Fruit fly (Drosophila melanogaster) whole organism, embryonic: ENCODE data around the gene Nf-YA.

Experiments
- Bteb2 ChIP-seq: fragments of 200-800 bp; sonication (Bioruptor generic); optimal IDR thresholded peaks from 2 replicates; lab custom pipeline; 2016; ENCODE audit warnings: missing biosample characterization, missing genetic modification characterization
- CG10147 ChIP-seq: fragments of 200-800 bp; sonication (Bioruptor generic); optimal IDR thresholded peaks from 2 replicates; lab custom pipeline; 2019; ENCODE audit warnings: missing biosample characterization, mild to moderate bottlenecking, missing genetic modification characterization, moderate library complexity
- CG11093 ChIP-seq: fragments of 200-800 bp; sonication (Bioruptor generic); IDR thresholded peaks from 3 replicates; pipeline ENCODE4 v1.3.6; 2022; ENCODE audit warnings: missing biosample characterization, missing genetic modification characterization
- CG11696 ChIP-seq: fragments of 200-800 bp; sonication (Bioruptor generic); IDR thresholded peaks from 2 replicates; pipeline ENCODE4 v1.3.6; 2022; ENCODE audit warnings: missing biosample characterization, missing genetic modification characterization
- CG12299 ChIP-seq: fragments of 200-800 bp; sonication (Bioruptor generic); optimal IDR thresholded peaks from 2 replicates; lab custom pipeline; 2018; ENCODE audit warnings: missing biosample characterization, mild to moderate bottlenecking, missing genetic modification characterization
- CG13424 ChIP-seq: fragments of 200-800 bp; sonication (Bioruptor generic); optimal IDR thresholded peaks from 2 replicates; lab custom pipeline; 2019; ENCODE audit warnings: missing biosample characterization, mild to moderate bottlenecking, missing genetic modification characterization, moderate library complexity
- CG13624 ChIP-seq: fragments of 200-800 bp; sonication (Bioruptor generic); optimal IDR thresholded peaks from 2 replicates; lab custom pipeline; 2016; ENCODE audit warnings: missing biosample characterization, missing genetic modification characterization
- CG13894 ChIP-seq: fragments of 200-800 bp; sonication (Bioruptor generic); optimal IDR thresholded peaks from 3 replicates; lab custom pipeline; 2018; ENCODE audit warnings: missing biosample characterization, mild to moderate bottlenecking, missing genetic modification characterization, moderate library complexity
- CG14441 ChIP-seq: fragments of 200-800 bp; sonication (Bioruptor generic); IDR thresholded peaks from 2 replicates; pipeline ENCODE4 v1.3.6; 2022; ENCODE audit warnings: missing biosample characterization, missing genetic modification characterization
- CG15073 ChIP-seq: fragments of 200-800 bp; sonication (Bioruptor generic); optimal IDR thresholded peaks from 2 replicates; lab custom pipeline; 2016; ENCODE audit warnings: missing biosample characterization, missing genetic modification characterization
- CG15696 ChIP-seq: fragments of 200-800 bp; sonication (Bioruptor generic); optimal IDR thresholded peaks from 2 replicates; lab custom pipeline; 2019; ENCODE audit warnings: missing biosample characterization, mild to moderate bottlenecking, missing genetic modification characterization, moderate library complexity
- CG17385 ChIP-seq: fragments of 200-800 bp; sonication (Bioruptor generic); optimal IDR thresholded peaks from 3 replicates; lab custom pipeline; 2018; ENCODE audit warnings: missing biosample characterization, mild to moderate bottlenecking, missing genetic modification characterization
- CG2199 ChIP-seq: fragments of 200-800 bp; sonication (Bioruptor generic); IDR thresholded peaks from 3 replicates; pipeline ENCODE4 v1.3.6; 2022; ENCODE audit warnings: missing biosample characterization, missing genetic modification characterization
- CG31388 ChIP-seq: fragments of 200-800 bp; sonication (Bioruptor generic); optimal IDR thresholded peaks from 2 replicates; lab custom pipeline; 2016; ENCODE audit warnings: missing biosample characterization, missing genetic modification characterization
- CG33213 ChIP-seq: fragments of 200-800 bp; sonication (Bioruptor generic); optimal IDR thresholded peaks from 3 replicates; lab custom pipeline; 2016; ENCODE audit warnings: missing biosample characterization, missing genetic modification characterization
- CG33557 ChIP-seq: fragments of 200-800 bp; sonication (Bioruptor generic); optimal IDR thresholded peaks from 2 replicates; lab custom pipeline; 2019; ENCODE audit warnings: missing biosample characterization, mild to moderate bottlenecking, missing genetic modification characterization, moderate library complexity
- CG3847 ChIP-seq: fragments of 200-800 bp; sonication (Bioruptor generic); IDR thresholded peaks from 2 replicates; pipeline ENCODE4 v1.3.6; 2022; ENCODE audit warnings: missing biosample characterization, missing genetic modification characterization
- CG3995 ChIP-seq: fragments of 200-800 bp; sonication (Bioruptor generic); optimal IDR thresholded peaks from 3 replicates; lab custom pipeline; 2016; ENCODE audit warnings: missing biosample characterization, missing genetic modification characterization
- CG4328 ChIP-seq: fragments of 200-800 bp; sonication (Bioruptor generic); optimal IDR thresholded peaks from 3 replicates; lab custom pipeline; 2017; ENCODE audit warnings: missing biosample characterization, missing genetic modification reagents, missing genetic modification characterization
- CG4707 ChIP-seq: fragments of 200-800 bp; sonication (Bioruptor generic); optimal IDR thresholded peaks from 2 replicates; lab custom pipeline; 2018; ENCODE audit warnings: missing biosample characterization, mild to moderate bottlenecking, missing genetic modification characterization, moderate library complexity
- CG4820 ChIP-seq: fragments of 200-800 bp; sonication (Bioruptor generic); optimal IDR thresholded peaks from 3 replicates; lab custom pipeline; 2016; ENCODE audit warnings: missing biosample characterization, missing genetic modification characterization
- CG5953 ChIP-seq: fragments of 200-800 bp; sonication (Bioruptor generic); IDR thresholded peaks from 2 replicates; pipeline ENCODE4 v1.3.6; 2022; ENCODE audit warnings: missing biosample characterization, missing genetic modification characterization
- CG6272 ChIP-seq: fragments of 200-800 bp; sonication (Bioruptor generic); IDR thresholded peaks from 2 replicates; pipeline ENCODE4 v1.3.6; 2022; ENCODE audit warnings: missing biosample characterization, missing genetic modification characterization
- CG6765 ChIP-seq: fragments of 200-800 bp; sonication (Bioruptor generic); optimal IDR thresholded peaks from 3 replicates; lab custom pipeline; 2017; ENCODE audit warnings: missing biosample characterization, mild to moderate bottlenecking, missing genetic modification characterization
- CG6854 ChIP-seq: fragments of 200-800 bp; sonication (Bioruptor generic); optimal IDR thresholded peaks from 3 replicates; lab custom pipeline; 2017; ENCODE audit warnings: missing biosample characterization, mild to moderate bottlenecking, missing genetic modification characterization
- CG7928 ChIP-seq: fragments of 200-800 bp; sonication (Bioruptor generic); optimal IDR thresholded peaks from 2 replicates; lab custom pipeline; 2017; ENCODE audit warnings: missing biosample characterization, mild to moderate bottlenecking, missing genetic modification characterization
- Chrac-16 ChIP-seq: fragments of 200-800 bp; sonication (Bioruptor generic); optimal IDR thresholded peaks from 3 replicates; lab custom pipeline; 2016; ENCODE audit warnings: missing biosample characterization, missing genetic modification characterization
- Deaf1 ChIP-seq: fragments of 200-800 bp; optimal IDR thresholded peaks from 3 replicates; lab custom pipeline; 2019; ENCODE audit warnings: missing biosample characterization, mild to moderate bottlenecking, missing genetic modification characterization, moderate library complexity
- HmgZ ChIP-seq: fragments of 200-800 bp; sonication (Bioruptor generic); optimal IDR thresholded peaks from 2 replicates; lab custom pipeline; 2018; ENCODE audit warnings: missing biosample characterization, mild to moderate bottlenecking, missing genetic modification characterization
- Meics ChIP-seq: fragments of 200-800 bp; sonication (Bioruptor generic); optimal IDR thresholded peaks from 2 replicates; lab custom pipeline; 2017; ENCODE audit warnings: missing biosample characterization, mild to moderate bottlenecking, missing genetic modification characterization
- Nf-YB ChIP-seq: fragments of 200-800 bp; sonication (Bioruptor generic); optimal IDR thresholded peaks from 3 replicates; lab custom pipeline; 2019; ENCODE audit warnings: missing biosample characterization, mild to moderate bottlenecking, missing genetic modification characterization, moderate library complexity
- PHDP ChIP-seq: fragments of 200-800 bp; sonication (Bioruptor generic); optimal IDR thresholded peaks from 3 replicates; lab custom pipeline; 2018; ENCODE audit warnings: missing biosample characterization, mild to moderate bottlenecking, missing genetic modification characterization, moderate library complexity
- YL-1 ChIP-seq: fragments of 200-800 bp; sonication (Bioruptor generic); optimal IDR thresholded peaks from 3 replicates; lab custom pipeline; 2017; ENCODE audit warnings: missing biosample characterization, mild to moderate bottlenecking, missing genetic modification characterization
- bigmax ChIP-seq: fragments of 200-800 bp; sonication (Bioruptor generic); optimal IDR thresholded peaks from 2 replicates; lab custom pipeline; 2018; ENCODE audit warnings: missing biosample characterization, mild to moderate bottlenecking, missing genetic modification characterization
- chn ChIP-seq: fragments of 200-800 bp; sonication (Bioruptor generic); optimal IDR thresholded peaks from 2 replicates; lab custom pipeline; 2016; ENCODE audit warnings: missing biosample characterization, missing genetic modification characterization
- croc ChIP-seq: fragments of 200-800 bp; sonication (Bioruptor generic); conservative IDR thresholded peaks from 3 replicates; pipeline ENCODE4 v1.3.6; 2022; ENCODE audit warnings: missing biosample characterization, missing genetic modification characterization
- danr ChIP-seq: fragments of 200-800 bp; sonication (Bioruptor generic); IDR thresholded peaks from 2 replicates; pipeline ENCODE4 v1.3.6; 2022; ENCODE audit warnings: missing biosample characterization, missing genetic modification characterization
- fd102C ChIP-seq: fragments of 200-800 bp; sonication (Bioruptor generic); optimal IDR thresholded peaks from 2 replicates; lab custom pipeline; 2018; ENCODE audit warnings: missing biosample characterization, mild to moderate bottlenecking, missing genetic modification characterization, moderate library complexity
- jumu ChIP-seq: fragments of 200-800 bp; sonication (Bioruptor generic); optimal IDR thresholded peaks from 3 replicates; lab custom pipeline; 2016; ENCODE audit warnings: missing biosample characterization, missing genetic modification characterization
- kay ChIP-seq: fragments of 200-800 bp; sonication (Bioruptor generic); optimal IDR thresholded peaks from 2 replicates; lab custom pipeline; 2016; ENCODE audit warnings: missing biosample characterization, missing genetic modification characterization
- luna ChIP-seq: fragments of 200-800 bp; sonication (Bioruptor generic); optimal IDR thresholded peaks from 2 replicates; lab custom pipeline; 2016; ENCODE audit warnings: missing biosample characterization, missing genetic modification characterization
- nerfin-2 ChIP-seq: fragments of 200-800 bp; sonication (Bioruptor generic); IDR thresholded peaks from 2 replicates; pipeline ENCODE4 v1.3.6; 2022; ENCODE audit warnings: missing biosample characterization, missing genetic modification characterization; ENCODE audit not compliant: partially characterized antibody
- otp ChIP-seq: fragments of 200-800 bp; sonication (Bioruptor generic); IDR thresholded peaks from 3 replicates; pipeline ENCODE4, ENCODE4 v1.3.6; 2022; ENCODE audit warnings: missing biosample characterization, missing genetic modification characterization
- phol ChIP-seq: fragments of 200-800 bp; sonication (Bioruptor generic); optimal IDR thresholded peaks from 3 replicates; lab custom pipeline; 2018; ENCODE audit warnings: missing biosample characterization, mild to moderate bottlenecking, missing genetic modification characterization, moderate library complexity
- pum ChIP-seq: fragments of 200-800 bp; sonication (Bioruptor generic); optimal IDR thresholded peaks from 2 replicates; lab custom pipeline; 2016; ENCODE audit warnings: missing biosample characterization, missing genetic modification characterization
- pzg ChIP-seq: fragments of 200-800 bp; sonication (Bioruptor generic); optimal IDR thresholded peaks from 3 replicates; lab custom pipeline; 2018; ENCODE audit warnings: missing biosample characterization, mild to moderate bottlenecking, missing genetic modification characterization, moderate library complexity
- sob ChIP-seq: fragments of 200-800 bp; sonication (Bioruptor generic); IDR thresholded peaks from 2 replicates; pipeline ENCODE4 v1.3.6; 2022; ENCODE audit warnings: missing biosample characterization, missing genetic modification characterization
- tll ChIP-seq, 2 experiments: fragments of 200-800 bp in 1 of 2; fragments of >200 bp in 1 of 2; sonication (Bioruptor generic) in 1 of 2; optimal IDR thresholded peaks; 2 replicates each; lab custom pipeline; 2017 to 2019; ENCODE audit warnings: missing biosample characterization in 2 of 2, missing genetic modification characterization in 2 of 2, mild to moderate bottlenecking in 1 of 2, moderate library complexity in 1 of 2
- zfh1 ChIP-seq: fragments of 200-800 bp; sonication (Bioruptor generic); IDR thresholded peaks from 3 replicates; pipeline ENCODE4 v1.3.6; 2022; ENCODE audit warnings: missing biosample characterization, missing genetic modification characterization
- zfh2 ChIP-seq: fragments of 200-800 bp; sonication (Bioruptor generic); optimal IDR thresholded peaks from 2 replicates; lab custom pipeline; 2016; ENCODE audit warnings: missing biosample characterization, missing genetic modification characterization

The Nf-YA gene

DNA sequence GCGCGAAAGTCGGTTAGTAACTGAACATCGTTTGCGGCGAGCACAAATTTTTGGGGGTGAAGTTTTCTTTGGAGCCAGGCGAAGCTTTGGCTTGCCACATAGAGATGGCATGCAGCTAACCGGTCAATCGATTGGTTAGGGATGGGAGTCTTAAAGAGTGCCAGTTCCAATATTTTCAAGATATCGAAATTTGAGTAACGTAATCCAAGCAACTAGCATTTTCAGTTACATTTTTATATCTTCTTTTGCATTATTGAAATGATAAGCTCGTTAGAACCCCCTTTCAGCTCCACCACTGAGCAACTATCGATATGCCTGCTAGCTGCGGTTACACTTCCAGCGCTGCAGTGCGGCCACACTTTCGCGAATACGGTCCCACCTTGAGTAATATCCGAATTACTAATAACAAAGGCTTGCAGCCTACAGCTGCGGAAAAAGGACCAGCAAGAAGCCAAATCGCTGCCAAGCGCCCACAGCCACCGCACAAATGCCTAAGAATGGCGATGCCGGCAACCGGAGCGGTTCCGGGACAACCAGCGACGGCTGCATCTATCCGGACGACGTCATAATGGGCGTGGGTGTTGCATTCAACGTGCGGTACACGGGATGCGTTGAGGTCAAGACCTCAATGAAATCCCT, 15.3 kb downstream of the Nf-YA start, which contains the start of the genes Atat and Shc (continued):
- TF ChIP-seq pum (GFP tag; lab: Kevin White, UChicago) (peak; percentile 100), Bteb2 (GFP tag; lab: Kevin White, UChicago) (peak; percentile 99), sob (GFP tag; lab: Robert Waterston, UW) (peak; percentile 100), CG13894 (tag; lab: Kevin White, UChicago) (peak; percentile 99), CG6854 (GFP tag; lab: Kevin White, UChicago) (peak; percentile 93), chn (GFP tag; lab: Kevin White, UChicago) (peak; percentile 100), CG11093 (peak; percentile 100), luna (GFP tag; lab: Kevin White, UChicago) (peak; percentile 99), nerfin-2 (peak; percentile 77), CG17385 (peak; percentile 95), CG2199 (GFP tag; lab: Robert Waterston, UW) (peak; percentile 99), CG3995 (GFP tag; lab: Kevin White, UChicago) (peak; percentile 88), CG4707 (GFP tag; lab: Kevin White, UChicago) (peak; percentile 81), YL-1 (peak; percentile 98), fd102C (GFP tag; lab: Kevin White, UChicago) (peak; percentile 77), CG14441 (peak; percentile 100), kay (GFP tag; lab: Kevin White, UChicago) (peak; percentile 99), tll (GFP tag; optimal IDR thresholded peaks at IDR 0.05; lab: Kevin White, UChicago) (peak; percentile 50 to 94), bigmax (peak; percentile 72), CG13424 (peak; percentile 99), jumu (peak; percentile 100), otp (GFP tag; lab: Robert Waterston, UW) (peak; percentile 99), CG31388 (GFP tag; lab: Kevin White, UChicago) (peak; percentile 98), phol (peak; percentile 99), CG3847 (peak; percentile 100), Chrac-16 (GFP tag; lab: Kevin White, UChicago) (peak; percentile 100), HmgZ (peak; percentile 100), CG15073 (GFP tag; lab: Kevin White, UChicago) (peak; percentile 92), CG7928 (peak; percentile 85), zfh2 (GFP tag; lab: Kevin White, UChicago) (peak; percentile 100), CG33557 (peak; percentile 93), Deaf1 (peak; percentile 84), CG5953 (GFP tag; lab: Robert Waterston, UW) (peak; percentile 98), zfh1 (GFP tag; lab: Robert Waterston, UW) (peak; percentile 100), CG6272 (GFP tag; lab: Robert Waterston, UW) (peak; percentile 100), CG33213 (GFP tag; lab: Kevin White, UChicago) (peak; percentile 99), CG15696 (peak; percentile 99), CG10147 (GFP tag; lab: Kevin White, UChicago) (peak; percentile 99), CG4820 (peak; percentile 99), Meics (GFP tag; lab: Kevin White, UChicago) (peak; percentile 99), pzg (GFP tag; lab: Kevin White, UChicago) (peak; percentile 97), croc (GFP tag; lab: Robert Waterston, UW) (peak; percentile 99), CG4328 (peak; percentile 97), CG6765 (GFP tag; lab: Kevin White, UChicago) (peak; percentile 93), Nf-YB (peak; percentile 87), PHDP (tag; lab: Kevin White, UChicago) (peak; percentile 98), CG11696 (GFP tag; lab: Robert Waterston, UW) (peak; percentile 95), CG12299 (tag; lab: Kevin White, UChicago) (peak; percentile 95), danr (GFP tag; lab: Robert Waterston, UW) (peak; percentile 99), CG13624 (peak; percentile 100)
